Worm (Caenorhabditis elegans): ENCODE results near the gene dmsr-7.

DNA sequence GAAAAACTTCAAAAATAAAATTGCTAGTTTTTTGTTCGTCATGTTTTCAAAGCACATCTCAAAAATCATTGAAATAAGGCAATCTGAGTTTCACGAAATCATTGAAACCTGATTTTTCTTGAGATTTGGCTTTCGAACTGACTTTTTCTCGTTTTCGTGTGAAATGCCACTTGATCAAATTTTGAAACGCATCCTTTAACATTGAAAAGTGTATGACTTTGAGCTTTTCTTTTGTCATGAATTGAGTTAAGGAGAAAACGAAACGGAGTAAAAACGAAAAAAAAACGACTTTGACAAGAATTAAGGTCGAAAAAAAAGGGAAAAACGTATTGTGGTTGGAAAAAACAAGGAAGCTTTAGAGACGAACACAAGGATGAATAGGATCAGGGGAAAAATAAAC is 49.8 kb downstream of the dmsr-7 start:
- TF ChIP-seq pag-3 (tag; optimal IDR thresholded peaks at IDR 0.05; ENCODE audit: borderline replicate concordance, insufficient read depth) (no peak), lsy-2 (tag; optimal IDR thresholded peaks at IDR 0.05) (no peak), snu-23 (GFP tag; optimal IDR thresholded peaks at IDR 0.05) (no peak), unc-62 (GFP tag; optimal IDR thresholded peaks at IDR 0.05) (no peak), egl-13 (tag; optimal IDR thresholded peaks at IDR 0.05) (no peak), aly-2 (tag; optimal IDR thresholded peaks at IDR 0.05) (no peak), nhr-237 (tag; optimal IDR thresholded peaks at IDR 0.05) (no peak), elt-3 (tag; optimal IDR thresholded peaks at IDR 0.05) (no peak), fkh-10 (GFP tag; optimal IDR thresholded peaks at IDR 0.05) (peak; percentile 72), fkh-4 (tag; optimal IDR thresholded peaks at IDR 0.05; ENCODE audit: borderline replicate concordance) (no peak), skn-1 (tag; optimal IDR thresholded peaks at IDR 0.05) (no peak)

Data from whole organism, L1 larva.